Fruit fly (Drosophila melanogaster): ENCODE data around the gene Obp22a.

Obp22a gene

DNA sequence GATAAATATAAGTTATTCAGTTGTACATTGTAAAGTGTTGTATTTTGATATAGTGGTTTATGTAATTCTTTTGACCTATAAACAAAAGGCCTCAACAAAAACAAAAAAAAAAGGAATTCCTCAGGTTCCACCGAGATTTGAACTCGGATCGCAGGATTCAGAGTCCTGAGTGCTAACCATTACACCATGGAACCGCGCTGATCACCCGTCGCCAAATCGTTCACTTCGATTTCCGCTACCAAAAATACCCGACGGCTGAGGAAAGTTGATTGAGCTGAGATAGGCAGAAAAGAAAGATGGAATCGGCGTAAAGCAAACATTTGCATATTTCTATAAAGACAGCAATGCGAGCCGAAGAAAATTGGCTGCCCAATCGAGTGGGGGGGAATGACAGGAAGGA, 21.1 kb upstream of the Obp22a start (continued):
- TF ChIP-seq Rx (GFP tag; IDR thresholded peaks at IDR 0.05), result no peak
- no peak for TF ChIP-seq HHEX (GFP tag; optimal IDR thresholded peaks at IDR 0.05)
- 0 out of 2 replicates have a peak, but pooled peaks have one; percentile 7 for TF ChIP-seq tna (GFP tag; IDR thresholded peaks at IDR 0.05; ENCODE audit: partially characterized antibody)
- no peak for TF ChIP-seq CG18262 (tag; optimal IDR thresholded peaks at IDR 0.05)
- no peak for TF ChIP-seq nerfin-1 (tag; optimal IDR thresholded peaks at IDR 0.05)
- TF ChIP-seq Sox100B (GFP tag; optimal IDR thresholded peaks at IDR 0.05), result no peak
- no peak for TF ChIP-seq CG14710 (tag; optimal IDR thresholded peaks at IDR 0.05)
- no peak for TF ChIP-seq sqz (GFP tag; optimal IDR thresholded peaks at IDR 0.05)
- no peak for TF ChIP-seq rib (GFP tag; IDR thresholded peaks at IDR 0.05)
- no peak for TF ChIP-seq CHES-1-like (GFP tag; optimal IDR thresholded peaks at IDR 0.05)
- TF ChIP-seq CG11456 (GFP tag; IDR thresholded peaks at IDR 0.05), result no peak
- no peak for TF ChIP-seq HLH54F (GFP tag; optimal IDR thresholded peaks at IDR 0.05)
- no peak for TF ChIP-seq CG9727 (GFP tag; optimal IDR thresholded peaks at IDR 0.05)
- no peak for TF ChIP-seq CG18599 (GFP tag; optimal IDR thresholded peaks at IDR 0.05)
- no peak for TF ChIP-seq Xrp1 (GFP tag; IDR thresholded peaks at IDR 0.05)
- TF ChIP-seq NC2β (GFP tag; optimal IDR thresholded peaks at IDR 0.05), result no peak
- TF ChIP-seq tin (GFP tag; optimal IDR thresholded peaks at IDR 0.05), result no peak
- TF ChIP-seq bsh (GFP tag; optimal IDR thresholded peaks at IDR 0.05), result no peak
- no peak for TF ChIP-seq Deaf1 (tag; optimal IDR thresholded peaks at IDR 0.05)
- peak; percentile 55 for TF ChIP-seq grn (GFP tag; optimal IDR thresholded peaks at IDR 0.05)
- TF ChIP-seq mld (GFP tag; IDR thresholded peaks at IDR 0.05; ENCODE audit: partially characterized antibody), result 0 out of 3 replicates have a peak, but pooled peaks have one; percentile 66
- no peak for TF ChIP-seq jing (GFP tag; optimal IDR thresholded peaks at IDR 0.05)
- no peak for TF ChIP-seq CG9932 (GFP tag; IDR thresholded peaks at IDR 0.05)
- TF ChIP-seq ac (GFP tag; optimal IDR thresholded peaks at IDR 0.05), result no peak
- TF ChIP-seq sim (GFP tag; IDR thresholded peaks at IDR 0.05), result no peak
- no peak for TF ChIP-seq CG17186 (GFP tag; optimal IDR thresholded peaks at IDR 0.05)
- no peak for TF ChIP-seq caup (GFP tag; optimal IDR thresholded peaks at IDR 0.05; ENCODE audit: severe bottlenecking)
- no peak for TF ChIP-seq ash1 (GFP tag; optimal IDR thresholded peaks at IDR 0.05)
- TF ChIP-seq hth (optimal IDR thresholded peaks at IDR 0.05), result no peak
- TF ChIP-seq Gsc (GFP tag; IDR thresholded peaks at IDR 0.05), result no peak
- no peak for TF ChIP-seq crp (GFP tag; optimal IDR thresholded peaks at IDR 0.05)

DNA sequence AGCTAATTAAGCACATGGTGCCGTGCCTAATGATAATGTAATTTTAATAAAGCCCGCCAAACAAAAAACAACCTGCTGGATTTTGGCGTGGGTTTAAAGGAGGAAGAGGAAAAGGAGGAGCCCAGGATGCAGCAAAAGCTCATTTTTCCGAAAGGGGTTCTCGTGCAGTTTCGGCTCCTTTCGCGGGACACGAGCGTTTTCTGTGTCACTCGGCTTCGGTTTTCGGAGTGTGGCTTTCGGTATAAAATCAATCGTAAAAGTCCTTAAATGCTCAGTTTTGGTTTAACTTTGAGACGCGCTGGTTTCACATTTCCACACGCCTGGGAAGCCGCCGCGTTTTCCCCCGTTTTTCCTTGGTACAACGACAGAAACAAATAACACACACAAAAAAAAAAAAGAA, 19.5 kb upstream of the Obp22a start:
- TF ChIP-seq lov (optimal IDR thresholded peaks at IDR 0.05) (no peak), lov (GFP tag; IDR thresholded peaks at IDR 0.05) (no peak), CG17829 (tag; optimal IDR thresholded peaks at IDR 0.05) (no peak), scrt (GFP tag; optimal IDR thresholded peaks at IDR 0.05) (peak; percentile 62), CG30431 (GFP tag; optimal IDR thresholded peaks at IDR 0.05) (no peak), CG4617 (GFP tag; optimal IDR thresholded peaks at IDR 0.05; ENCODE audit: borderline replicate concordance) (no peak), cg (GFP tag; optimal IDR thresholded peaks at IDR 0.05) (no peak), unc-4 (GFP tag; IDR thresholded peaks at IDR 0.05; ENCODE audit: partially characterized antibody) (no peak), exex (tag; optimal IDR thresholded peaks at IDR 0.05) (no peak), seq (GFP tag; IDR thresholded peaks at IDR 0.05) (no peak), CG3847 (GFP tag; IDR thresholded peaks at IDR 0.05) (no peak), ken (GFP tag; IDR thresholded peaks at IDR 0.05) (no peak), CG4707 (GFP tag; optimal IDR thresholded peaks at IDR 0.05) (no peak), CG11695 (GFP tag; IDR thresholded peaks at IDR 0.05) (no peak), tup (GFP tag; optimal IDR thresholded peaks at IDR 0.05) (no peak), CG6254 (GFP tag; optimal IDR thresholded peaks at IDR 0.05) (no peak), Deaf1 (tag; optimal IDR thresholded peaks at IDR 0.05) (peak; percentile 94), sens-2 (GFP tag; IDR thresholded peaks at IDR 0.05) (no peak), CG13775 (GFP tag; optimal IDR thresholded peaks at IDR 0.05) (no peak), jigr1 (GFP tag; IDR thresholded peaks at IDR 0.05) (no peak), CG15696 (tag; optimal IDR thresholded peaks at IDR 0.05) (no peak), unpg (GFP tag; optimal IDR thresholded peaks at IDR 0.05) (no peak), CG10321 (GFP tag; IDR thresholded peaks at IDR 0.05) (no peak)

All from whole organism, embryonic.